Worm (Caenorhabditis elegans): ENCODE measurements around the gene Y39A1A.18.

Gene Y39A1A.18

ce11 chrIII:10709676-10710075 is 15.4 kb upstream of the Y39A1A.18 start:
- peak; percentile 93 for TF ChIP-seq zip-8 (tag; optimal IDR thresholded peaks at IDR 0.05)
- TF ChIP-seq bed-3 (GFP tag; optimal IDR thresholded peaks at IDR 0.05) = no peak

- TF ChIP-seq sptf-1 (tag; optimal IDR thresholded peaks at IDR 0.05) (no peak), nhr-28 (tag; optimal IDR thresholded peaks at IDR 0.05) (no peak), ceh-43 (GFP tag; optimal IDR thresholded peaks at IDR 0.05) (no peak), nhr-2 (tag; optimal IDR thresholded peaks at IDR 0.05) (no peak)
These were observed 14.2 kb upstream of the Y39A1A.18 start for ce11 chrIII:10708484-10708883.

- TF ChIP-seq snpc-4 (tag; optimal IDR thresholded peaks at IDR 0.05) (no peak), elt-1 (tag; optimal IDR thresholded peaks at IDR 0.05; ENCODE audit: borderline replicate concordance, insufficient read depth) (no peak), ces-1 (GFP tag; optimal IDR thresholded peaks at IDR 0.05) (no peak), lin-32 (GFP tag; optimal IDR thresholded peaks at IDR 0.05) (no peak), flh-1 (GFP tag; optimal IDR thresholded peaks at IDR 0.05) (no peak), mab-5 (tag; optimal IDR thresholded peaks at IDR 0.05) (no peak), nhr-28 (tag; optimal IDR thresholded peaks at IDR 0.05) (no peak), pha-4 (tag; optimal IDR thresholded peaks at IDR 0.05) (no peak)
These were observed 13.2 kb upstream of the Y39A1A.18 start, which contains the start of gene mrpl-12 for ce11 chrIII:10707461-10707860. Gene mrpl-12 (plus strand): TSS chrIII:10707761.

ce11 chrIII:10706972-10707438 is 12.7 kb upstream of the Y39A1A.18 start, which contains the start of the genes Y39A1A.21 and Y39A1A.22:
Gene Y39A1A.21 (minus strand): TSS chrIII:10707022.
Gene Y39A1A.22 (minus strand): TSS chrIII:10707028.
- TF ChIP-seq nhr-76 (tag; optimal IDR thresholded peaks at IDR 0.05) = no peak
- TF ChIP-seq mab-5 (tag; optimal IDR thresholded peaks at IDR 0.05) = no peak
- TF ChIP-seq bed-3 (GFP tag; optimal IDR thresholded peaks at IDR 0.05) = peak; percentile 7
- TF ChIP-seq mep-1 (tag; optimal IDR thresholded peaks at IDR 0.05) = peak; percentile 44
- TF ChIP-seq ceh-43 (GFP tag; optimal IDR thresholded peaks at IDR 0.05) = peak; percentile 1
- TF ChIP-seq sptf-1 (tag; optimal IDR thresholded peaks at IDR 0.05) = peak; percentile 83
- TF ChIP-seq ces-1 (GFP tag; optimal IDR thresholded peaks at IDR 0.05) = peak; percentile 89
- TF ChIP-seq cnd-1 (tag; optimal IDR thresholded peaks at IDR 0.05) = peak; percentile 29
- TF ChIP-seq M03D4.4 (tag; optimal IDR thresholded peaks at IDR 0.05) = peak; percentile 64
- TF ChIP-seq ztf-11 (tag; optimal IDR thresholded peaks at IDR 0.05) = peak; percentile 8
- peak; percentile 86 for TF ChIP-seq lin-13 (tag; optimal IDR thresholded peaks at IDR 0.05)
- TF ChIP-seq ceh-83 (GFP tag; optimal IDR thresholded peaks at IDR 0.05) = no peak
- peak; percentile 30 for TF ChIP-seq tbx-8 (GFP tag; optimal IDR thresholded peaks at IDR 0.05)
- TF ChIP-seq mls-2 (tag; optimal IDR thresholded peaks at IDR 0.05) = peak; percentile 64
- peak; percentile 31 for TF ChIP-seq hlh-1 (tag; optimal IDR thresholded peaks at IDR 0.05)
- TF ChIP-seq lsy-2 (tag; optimal IDR thresholded peaks at IDR 0.05) = peak; percentile 80
- peak; percentile 36 for TF ChIP-seq ceh-39 (tag; optimal IDR thresholded peaks at IDR 0.05)
- TF ChIP-seq nhr-237 (tag; optimal IDR thresholded peaks at IDR 0.05) = peak; percentile 55
- TF ChIP-seq drap-1 (GFP tag; optimal IDR thresholded peaks at IDR 0.05) = peak; percentile 9
- peak; percentile 67 for TF ChIP-seq pha-4 (tag; optimal IDR thresholded peaks at IDR 0.05)
- TF ChIP-seq snpc-4 (tag; optimal IDR thresholded peaks at IDR 0.05) = no peak
- peak; percentile 34 for TF ChIP-seq unc-120 (tag; optimal IDR thresholded peaks at IDR 0.05; ENCODE audit: poor library complexity, severe bottlenecking)
- TF ChIP-seq ham-2 (GFP tag; optimal IDR thresholded peaks at IDR 0.05) = no peak
- peak; percentile 6 for TF ChIP-seq unc-39 (tag; optimal IDR thresholded peaks at IDR 0.05)
- TF ChIP-seq lin-32 (GFP tag; optimal IDR thresholded peaks at IDR 0.05) = peak; percentile 12

ce11 chrIII:10706481-10706880 is 12.2 kb upstream of the Y39A1A.18 start:
- TF ChIP-seq ces-1 (GFP tag; optimal IDR thresholded peaks at IDR 0.05) (no peak), mls-2 (tag; optimal IDR thresholded peaks at IDR 0.05) (no peak), M03D4.4 (tag; optimal IDR thresholded peaks at IDR 0.05) (no peak), tbx-8 (GFP tag; optimal IDR thresholded peaks at IDR 0.05) (no peak), ztf-11 (tag; optimal IDR thresholded peaks at IDR 0.05) (no peak), lsy-2 (tag; optimal IDR thresholded peaks at IDR 0.05) (no peak)

- no peak for TF ChIP-seq nhr-12 (tag; optimal IDR thresholded peaks at IDR 0.05)
- no peak for TF ChIP-seq unc-39 (tag; optimal IDR thresholded peaks at IDR 0.05)
- TF ChIP-seq sptf-1 (tag; optimal IDR thresholded peaks at IDR 0.05) = no peak
- no peak for TF ChIP-seq mls-2 (tag; optimal IDR thresholded peaks at IDR 0.05)
- no peak for TF ChIP-seq pha-4 (tag; optimal IDR thresholded peaks at IDR 0.05)
- TF ChIP-seq nhr-237 (tag; optimal IDR thresholded peaks at IDR 0.05) = no peak
These were observed 10.2 kb upstream of the Y39A1A.18 start for ce11 chrIII:10704499-10704898.

Measured in whole organism, mixed stage, embryonic.